Worm (Caenorhabditis elegans) whole organism, midembryonic: ENCODE data around the gene cyp-37B1.

Experiments
- T22C8.4 ChIP-seq: fragments of 200-800 bp; sonication (Bioruptor generic); IDR thresholded peaks from 2 replicates; pipeline ENCODE4 v1.3.6; 2022; ENCODE audit warnings: missing genetic modification characterization, missing compliant biosample characterization
- cog-1 ChIP-seq: sonication (generic microtip); optimal IDR thresholded peaks from 2 replicates; lab custom pipeline; 2016; ENCODE audit warnings: missing genetic modification characterization, missing compliant biosample characterization
- flt-1 ChIP-seq: fragments of 200-800 bp; sonication (Bioruptor generic); IDR thresholded peaks from 2 replicates; pipeline ENCODE4 v1.3.6; 2022; ENCODE audit warnings: missing genetic modification characterization, missing compliant biosample characterization
- klf-2 ChIP-seq: fragments of 200-800 bp; sonication (Bioruptor generic); conservative IDR thresholded peaks from 2 replicates; pipeline ENCODE4 v1.3.6; 2022; ENCODE audit warnings: missing genetic modification reagents, missing genetic modification characterization, missing compliant biosample characterization
- med-1 ChIP-seq: sonication (generic microtip); optimal IDR thresholded peaks from 2 replicates; lab custom pipeline; 2017; ENCODE audit warnings: missing genetic modification characterization, mild to moderate bottlenecking, missing compliant biosample characterization, antibody characterized with exemption, missing genetic modification reagents; ENCODE audit not compliant: insufficient read depth
- ref-1 ChIP-seq: fragments of 200-800 bp; sonication (Bioruptor generic); conservative IDR thresholded peaks from 2 replicates; pipeline ENCODE4 v1.3.6; 2022; ENCODE audit warnings: missing genetic modification reagents, missing genetic modification characterization, missing compliant biosample characterization
- tab-1 ChIP-seq: fragments of 200-800 bp; sonication (Bioruptor generic); IDR thresholded peaks from 2 replicates; pipeline ENCODE4 v1.3.6; 2022; ENCODE audit warnings: missing genetic modification characterization, missing compliant biosample characterization
- ztf-23 ChIP-seq: fragments of 200-800 bp; sonication (Bioruptor generic); IDR thresholded peaks from 2 replicates; pipeline ENCODE4 v1.3.6; 2022; ENCODE audit warnings: missing genetic modification reagents, missing genetic modification characterization, missing compliant biosample characterization
- ztf-29 ChIP-seq: fragments of 200-800 bp; sonication (Bioruptor generic); IDR thresholded peaks from 2 replicates; pipeline ENCODE4 v1.3.6; 2022; ENCODE audit warnings: missing genetic modification reagents, missing genetic modification characterization, missing compliant biosample characterization

cyp-37B1 gene

ce11 chrV:16302439-16302838 lies 24.5 kb downstream of the cyp-37B1 start, which contains the start of the genes C31A11.13 and oac-6:
Gene C31A11.13, minus strand, starts transcription at chrV:16302551.
Gene oac-6, plus strand, starts transcription at chrV:16302717.
- TF ChIP-seq flt-1 (GFP tag; lab: Robert Waterston, UW) = no peak
- no peak for TF ChIP-seq klf-2
- TF ChIP-seq cog-1 (tag; lab: Kevin White, UChicago) = no peak
- no peak for TF ChIP-seq med-1 (GFP tag; lab: Kevin White, UChicago)
- no peak for TF ChIP-seq ref-1 (GFP tag; lab: Robert Waterston, UW)
- TF ChIP-seq tab-1 (GFP tag; lab: Robert Waterston, UW) = no peak
- no peak for TF ChIP-seq ztf-29
- TF ChIP-seq ztf-23 (GFP tag; lab: Robert Waterston, UW) = no peak
- no peak for TF ChIP-seq T22C8.4 (GFP tag; lab: Robert Waterston, UW)

DNA sequence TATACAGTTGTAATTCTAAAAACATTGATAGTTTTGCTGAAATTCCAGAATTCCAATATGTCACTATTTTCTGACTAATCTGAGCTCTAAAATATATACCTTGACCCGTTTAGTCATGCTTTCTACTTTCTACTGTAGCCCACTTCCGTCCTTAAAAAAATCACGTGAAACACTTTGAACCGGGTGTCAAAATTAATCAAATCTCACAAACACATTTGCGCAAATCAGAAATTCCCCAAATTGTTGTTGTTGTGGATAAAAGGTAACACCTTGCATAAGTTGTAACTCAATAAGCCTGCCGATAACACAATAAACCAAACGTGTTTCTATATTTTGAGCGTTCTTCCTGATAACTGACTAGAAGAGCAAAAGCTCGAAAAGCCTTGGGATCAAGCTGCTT lies 29.3 kb downstream of the cyp-37B1 start, which contains the start of gene srxa-7:
srxa-7 (plus strand) TSS at position 301 of the 400 bp plus-strand sequence.
- TF ChIP-seq ztf-29 = no peak
- no peak for TF ChIP-seq tab-1 (GFP tag; lab: Robert Waterston, UW)
- TF ChIP-seq med-1 (GFP tag; lab: Kevin White, UChicago) = no peak

ce11 chrV:16308343-16308742 lies 30.4 kb downstream of the cyp-37B1 start:
- no peak for TF ChIP-seq ztf-29
- no peak for TF ChIP-seq tab-1 (GFP tag; lab: Robert Waterston, UW)
- TF ChIP-seq klf-2 = no peak
- TF ChIP-seq ztf-23 (GFP tag; lab: Robert Waterston, UW) = no peak
- TF ChIP-seq T22C8.4 (GFP tag; lab: Robert Waterston, UW) = no peak
- TF ChIP-seq cog-1 (tag; lab: Kevin White, UChicago) = no peak
- TF ChIP-seq ref-1 (GFP tag; lab: Robert Waterston, UW) = no peak
- TF ChIP-seq flt-1 (GFP tag; lab: Robert Waterston, UW) = no peak
- TF ChIP-seq med-1 (GFP tag; lab: Kevin White, UChicago) = no peak

ce11 chrV:16309523-16309922 lies 31.6 kb downstream of the cyp-37B1 start, which contains the start of gene oac-7:
Gene oac-7, plus strand, starts transcription at chrV:16309805.
- TF ChIP-seq cog-1 (tag; lab: Kevin White, UChicago) = no peak
- no peak for TF ChIP-seq ztf-29
- TF ChIP-seq med-1 (GFP tag; lab: Kevin White, UChicago) = no peak
- TF ChIP-seq flt-1 (GFP tag; lab: Robert Waterston, UW) = no peak
- TF ChIP-seq ztf-23 (GFP tag; lab: Robert Waterston, UW) = no peak
- TF ChIP-seq klf-2 = no peak
- no peak for TF ChIP-seq tab-1 (GFP tag; lab: Robert Waterston, UW)
- no peak for TF ChIP-seq T22C8.4 (GFP tag; lab: Robert Waterston, UW)
- no peak for TF ChIP-seq ref-1 (GFP tag; lab: Robert Waterston, UW)

DNA sequence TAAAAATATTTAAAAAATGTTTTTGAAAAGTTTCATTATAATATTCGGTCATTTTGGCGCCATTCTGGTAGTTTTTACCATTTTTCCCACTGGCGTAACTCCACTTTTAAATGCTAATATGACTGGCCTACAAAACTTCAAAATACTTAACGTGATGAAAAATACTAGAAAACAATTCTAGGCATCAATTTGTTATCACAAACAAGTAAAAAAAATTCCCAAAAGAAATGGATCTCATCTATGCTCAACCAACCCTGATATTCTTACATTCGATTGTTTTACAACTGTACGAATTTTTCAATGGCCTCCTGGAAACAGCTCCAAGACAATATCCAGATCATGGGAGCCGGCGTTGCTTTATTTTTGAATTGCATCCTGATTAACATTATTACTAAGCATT lies 37.1 kb downstream of the cyp-37B1 start, which contains the start of gene str-214:
str-214 (plus strand) TSS at position 301 of the 400 bp plus-strand sequence.
- TF ChIP-seq ztf-23 (GFP tag; lab: Robert Waterston, UW) (no peak), tab-1 (GFP tag; lab: Robert Waterston, UW) (no peak), med-1 (GFP tag; lab: Kevin White, UChicago) (no peak)

ce11 chrV:16317244-16317643 lies 39.3 kb downstream of the cyp-37B1 start, which contains the start of gene srh-180:
Gene srh-180, plus strand, starts transcription at chrV:16317544.
- TF ChIP-seq flt-1 (GFP tag; lab: Robert Waterston, UW) = no peak

ce11 chrV:16322155-16322554 lies 44.2 kb downstream of the cyp-37B1 start:
- no peak for TF ChIP-seq tab-1 (GFP tag; lab: Robert Waterston, UW)
- no peak for TF ChIP-seq ztf-29
- TF ChIP-seq ztf-23 (GFP tag; lab: Robert Waterston, UW) = no peak
- TF ChIP-seq T22C8.4 (GFP tag; lab: Robert Waterston, UW) = no peak
- no peak for TF ChIP-seq med-1 (GFP tag; lab: Kevin White, UChicago)
- no peak for TF ChIP-seq cog-1 (tag; lab: Kevin White, UChicago)

ce11 chrV:16328849-16329248 lies 50.9 kb downstream of the cyp-37B1 start, which contains the start of gene F57G8.7:
Gene F57G8.7, plus strand, starts transcription at chrV:16329149.
- TF ChIP-seq ztf-23 (GFP tag; lab: Robert Waterston, UW) (no peak), flt-1 (GFP tag; lab: Robert Waterston, UW) (no peak), ref-1 (GFP tag; lab: Robert Waterston, UW) (no peak), cog-1 (tag; lab: Kevin White, UChicago) (no peak), T22C8.4 (GFP tag; lab: Robert Waterston, UW) (no peak)
